Worm (Caenorhabditis elegans) whole organism, L4 larva: ENCODE data around the gene C16C10.4.

Experiments used
- F26F4.8 ChIP-seq: fragments of 200-800 bp; sonication (Bioruptor generic); conservative IDR thresholded peaks from 2 replicates; pipeline ENCODE4 v1.3.6; 2022; ENCODE audit warnings: missing genetic modification characterization, missing compliant biosample characterization
- F49E8.2 ChIP-seq: sonication (generic microtip); optimal IDR thresholded peaks from 2 replicates; lab custom pipeline; 2016; ENCODE audit warnings: missing compliant biosample characterization, mild to moderate bottlenecking, missing genetic modification characterization, borderline replicate concordance
- Y48G9A.11 ChIP-seq: fragments of 200-800 bp; sonication (Bioruptor generic); IDR thresholded peaks from 2 replicates; pipeline ENCODE4 v1.3.6; 2022; ENCODE audit warnings: missing genetic modification reagents, missing genetic modification characterization, missing compliant biosample characterization
- ZK337.2 ChIP-seq: fragments of 200-800 bp; sonication (Bioruptor generic); IDR thresholded peaks from 2 replicates; pipeline ENCODE4 v1.3.6; 2022; ENCODE audit warnings: missing genetic modification reagents, missing genetic modification characterization, missing compliant biosample characterization
- aha-1 ChIP-seq: fragments of 150-350 bp; peaks from one replicate; lab custom pipeline; 2014; ENCODE audit warnings: missing biosample characterization, missing genetic modification characterization
- aly-2 ChIP-seq: sonication (generic microtip); optimal IDR thresholded peaks from 2 replicates; lab custom pipeline; 2018; ENCODE audit warnings: missing biosample characterization, missing genetic modification characterization
- attf-4 ChIP-seq: sonication (generic microtip); optimal IDR thresholded peaks from 3 replicates; lab custom pipeline; 2017; ENCODE audit warnings: missing biosample characterization, missing genetic modification characterization
- ceh-28 ChIP-seq: fragments of 150-350 bp; optimal IDR thresholded peaks from 2 replicates; lab custom pipeline; 2014; ENCODE audit warnings: missing biosample characterization, missing genetic modification reagents, missing genetic modification characterization
- ceh-32 ChIP-seq: sonication (generic microtip); optimal IDR thresholded peaks from 2 replicates; lab custom pipeline; 2016; ENCODE audit warnings: mild to moderate bottlenecking, missing genetic modification characterization, missing compliant biosample characterization; ENCODE audit not compliant: poor library complexity
- ceh-62 ChIP-seq: sonication (generic microtip); optimal IDR thresholded peaks from 2 replicates; lab custom pipeline; 2017; ENCODE audit warnings: missing biosample characterization, missing genetic modification characterization
- ceh-82 ChIP-seq: sonication (generic microtip); optimal IDR thresholded peaks from 2 replicates; lab custom pipeline; 2017; ENCODE audit warnings: missing biosample characterization, missing genetic modification characterization
- cey-2 ChIP-seq: sonication (generic microtip); optimal IDR thresholded peaks from 3 replicates; lab custom pipeline; 2017; ENCODE audit warnings: missing genetic modification characterization, mild to moderate bottlenecking, missing compliant biosample characterization, antibody characterized with exemption, borderline replicate concordance; ENCODE audit not compliant: insufficient read depth
- daf-19 ChIP-seq: fragments of 200-800 bp; sonication (Bioruptor generic); conservative IDR thresholded peaks from 2 replicates; pipeline ENCODE4 v1.3.6; 2022; ENCODE audit warnings: missing genetic modification characterization, missing compliant biosample characterization
- dmd-6 ChIP-seq: fragments of 200-800 bp; sonication (Bioruptor generic); IDR thresholded peaks from 2 replicates; pipeline ENCODE4 v1.3.6; 2022; ENCODE audit warnings: missing genetic modification reagents, missing genetic modification characterization, missing compliant biosample characterization
- dmd-9 ChIP-seq: fragments of 200-800 bp; sonication (Bioruptor generic); IDR thresholded peaks from 2 replicates; pipeline ENCODE4 v1.3.6; 2022; ENCODE audit warnings: missing genetic modification reagents, missing genetic modification characterization, missing compliant biosample characterization
- hmg-1.1 ChIP-seq: fragments of 200-800 bp; sonication (Bioruptor generic); IDR thresholded peaks from 2 replicates; pipeline ENCODE4 v1.3.6; 2022; ENCODE audit warnings: missing genetic modification reagents, missing genetic modification characterization, missing compliant biosample characterization
- lin-38 ChIP-seq: fragments of 200-800 bp; sonication (Bioruptor generic); IDR thresholded peaks from 2 replicates; pipeline ENCODE4 v1.3.6; 2022; ENCODE audit warnings: missing genetic modification reagents, missing genetic modification characterization, missing compliant biosample characterization
- lir-3 ChIP-seq: sonication (generic microtip); optimal IDR thresholded peaks from 2 replicates; lab custom pipeline; 2016; ENCODE audit warnings: mild to moderate bottlenecking, missing genetic modification characterization, missing compliant biosample characterization
- lsy-2 ChIP-seq, 2 experiments: fragments of 150-350 bp in 1 of 2; sonication (generic microtip) in 1 of 2; optimal IDR thresholded peaks; 2 replicates each; lab custom pipeline; 2014 to 2017; ENCODE audit warnings: missing biosample characterization in 2 of 2, missing genetic modification characterization in 2 of 2
- madf-9 ChIP-seq: fragments of 200-800 bp; sonication (Bioruptor generic); conservative IDR thresholded peaks from 2 replicates; pipeline ENCODE4 v1.3.6; 2022; ENCODE audit warnings: missing genetic modification reagents, missing genetic modification characterization, missing compliant biosample characterization
- mdl-1 ChIP-seq, 2 experiments: fragments of 150-350 bp in 1 of 2; sonication (generic microtip) in 1 of 2; optimal IDR thresholded peaks; 2 replicates each; lab custom pipeline; 2014 to 2017; ENCODE audit warnings: missing biosample characterization in 2 of 2, missing genetic modification characterization in 2 of 2
- mdt-29 ChIP-seq: fragments of 200-800 bp; sonication (Bioruptor generic); IDR thresholded peaks from 2 replicates; pipeline ENCODE4 v1.3.6; 2022; ENCODE audit warnings: missing genetic modification reagents, missing genetic modification characterization, missing compliant biosample characterization
- nhr-11 ChIP-seq: fragments of 150-350 bp; optimal IDR thresholded peaks from 2 replicates; lab custom pipeline; 2014; ENCODE audit warnings: missing biosample characterization, missing genetic modification characterization
- nhr-25 ChIP-seq: sonication (generic microtip); optimal IDR thresholded peaks from 2 replicates; lab custom pipeline; 2017; ENCODE audit warnings: missing genetic modification characterization, mild to moderate bottlenecking, missing compliant biosample characterization, antibody characterized with exemption, moderate library complexity, borderline replicate concordance; ENCODE audit not compliant: insufficient read depth
- nhr-41 ChIP-seq: fragments of 200-800 bp; sonication (Bioruptor generic); IDR thresholded peaks from 2 replicates; pipeline ENCODE4 v1.3.6; 2022; ENCODE audit warnings: missing genetic modification reagents, missing genetic modification characterization, missing compliant biosample characterization
- saeg-2 ChIP-seq: fragments of 200-800 bp; sonication (Bioruptor generic); IDR thresholded peaks from 2 replicates; pipeline ENCODE4 v1.3.6; 2022; ENCODE audit warnings: missing genetic modification reagents, missing genetic modification characterization, missing compliant biosample characterization
- set-16 ChIP-seq: fragments of 200-800 bp; sonication (Bioruptor generic); IDR thresholded peaks from 2 replicates; pipeline ENCODE4 v1.3.6; 2022; ENCODE audit warnings: missing genetic modification reagents, missing genetic modification characterization, missing compliant biosample characterization
- snpc-4 ChIP-seq: fragments of 150-350 bp; optimal IDR thresholded peaks from 2 replicates; lab custom pipeline; 2014; ENCODE audit warnings: missing biosample characterization, missing genetic modification characterization
- unc-130 ChIP-seq: sonication (generic microtip); optimal IDR thresholded peaks from 2 replicates; lab custom pipeline; 2016; ENCODE audit warnings: missing genetic modification reagents, missing genetic modification characterization, missing compliant biosample characterization
- zfp-2 ChIP-seq: sonication (generic microtip); optimal IDR thresholded peaks from 2 replicates; lab custom pipeline; 2016; ENCODE audit warnings: mild to moderate bottlenecking, missing genetic modification characterization, missing compliant biosample characterization
- ztf-11 ChIP-seq: fragments of 150-350 bp; optimal IDR thresholded peaks from 2 replicates; lab custom pipeline; 2014; ENCODE audit warnings: missing biosample characterization, missing genetic modification characterization
- ztf-7 ChIP-seq: fragments of 150-350 bp; optimal IDR thresholded peaks from 2 replicates; lab custom pipeline; 2014; ENCODE audit warnings: missing biosample characterization, missing genetic modification characterization

Gene C16C10.4

DNA sequence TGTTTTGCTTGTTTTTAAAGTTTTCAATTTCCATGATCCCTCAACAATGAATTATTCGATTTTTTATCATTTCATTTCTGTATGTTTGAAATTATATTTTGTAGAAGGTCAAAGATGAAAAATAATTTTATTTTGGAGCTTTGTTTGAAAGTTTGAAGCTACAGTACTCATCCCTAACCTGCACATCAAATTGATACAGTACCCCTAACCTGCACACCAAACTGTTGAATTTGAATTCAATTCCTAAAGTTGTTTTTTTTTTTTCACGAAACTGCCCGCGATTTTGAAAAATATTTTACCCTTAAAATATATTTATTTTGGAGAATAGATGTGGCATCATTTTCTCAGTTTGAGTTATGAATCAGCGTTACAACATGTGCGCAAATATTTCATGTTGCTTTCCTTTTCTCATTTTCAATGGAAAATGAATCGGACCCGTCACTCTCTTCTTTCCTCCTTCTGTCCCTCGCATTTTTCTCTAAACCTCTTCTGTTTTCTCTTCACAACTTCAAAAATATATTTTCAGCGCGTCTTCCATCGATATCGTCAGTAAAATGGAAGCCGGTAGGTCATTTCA is 34.7 kb downstream of the C16C10.4 start, which contains the start of gene R74.8:
Gene R74.8, plus strand, starts transcription at position 527 of the 577 bp plus-strand sequence.
- TF ChIP-seq Y48G9A.11 (peak; percentile 79), ceh-32 (tag; lab: Kevin White, UChicago) (no peak), lsy-2 (tag; optimal IDR thresholded peaks at IDR 0.05; lab: Kevin White, UChicago) (peak in 1 of 2 experiments; percentile 79), F49E8.2 (tag; lab: Kevin White, UChicago) (peak; percentile 19), lin-38 (GFP tag; lab: Robert Waterston, UW) (peak; percentile 25), ceh-82 (tag; lab: Kevin White, UChicago) (no peak), unc-130 (GFP tag; lab: Kevin White, UChicago) (peak; percentile 67), saeg-2 (GFP tag; lab: Robert Waterston, UW) (no peak)

ce11 chrIII:4208210-4208609 is 37.1 kb downstream of the C16C10.4 start:
- TF ChIP-seq daf-19 (no peak), ceh-32 (tag; lab: Kevin White, UChicago) (no peak), mdt-29 (GFP tag; lab: Robert Waterston, UW) (no peak), Y48G9A.11 (0 out of 2 replicates have a peak, but pooled peaks have one; percentile 18)

DNA sequence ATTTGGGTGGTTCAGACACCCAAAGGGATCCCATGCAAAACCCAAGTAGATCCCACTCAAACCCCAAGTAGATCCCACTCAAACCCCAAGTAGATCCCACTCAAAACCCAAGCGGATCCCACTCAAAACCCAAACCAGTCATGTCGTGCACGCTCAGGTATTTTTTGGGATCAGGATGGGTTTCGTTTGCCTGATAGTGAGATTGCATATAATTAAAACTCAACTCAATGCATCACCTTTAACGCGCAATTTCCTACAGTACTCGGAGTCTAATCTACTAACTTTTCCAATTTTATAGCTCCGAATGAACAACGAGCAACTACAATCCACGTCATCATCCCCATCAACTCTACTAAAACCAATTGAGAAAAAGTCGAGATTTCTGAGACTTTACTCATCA is 38.1 kb downstream of the C16C10.4 start, which contains the start of gene phlp-2:
Gene phlp-2, plus strand, starts transcription at position 301 of the 400 bp plus-strand sequence.
- no peak for TF ChIP-seq attf-4
- TF ChIP-seq F26F4.8 (GFP tag; lab: Robert Waterston, UW): no peak
- TF ChIP-seq nhr-41 (GFP tag; lab: Robert Waterston, UW): no peak
- TF ChIP-seq dmd-6: no peak
- no peak for TF ChIP-seq dmd-9 (GFP tag; lab: Robert Waterston, UW)
- TF ChIP-seq ztf-11 (tag; lab: Kevin White, UChicago): no peak
- TF ChIP-seq ceh-32 (tag; lab: Kevin White, UChicago): no peak
- TF ChIP-seq nhr-25 (tag; lab: Kevin White, UChicago): no peak
- no peak for TF ChIP-seq nhr-11 (tag; lab: Kevin White, UChicago)
- no peak for TF ChIP-seq aly-2
- TF ChIP-seq ZK337.2: no peak
- TF ChIP-seq ceh-28 (tag; lab: Kevin White, UChicago): no peak
- no peak for TF ChIP-seq F49E8.2 (tag; lab: Kevin White, UChicago)
- TF ChIP-seq snpc-4: no peak
- no peak for TF ChIP-seq cey-2 (tag; lab: Kevin White, UChicago)

ce11 chrIII:4210661-4211060 is 39.5 kb downstream of the C16C10.4 start:
- TF ChIP-seq ztf-7: no peak
- no peak for TF ChIP-seq zfp-2
- no peak for TF ChIP-seq ceh-62 (tag; lab: Kevin White, UChicago)

DNA sequence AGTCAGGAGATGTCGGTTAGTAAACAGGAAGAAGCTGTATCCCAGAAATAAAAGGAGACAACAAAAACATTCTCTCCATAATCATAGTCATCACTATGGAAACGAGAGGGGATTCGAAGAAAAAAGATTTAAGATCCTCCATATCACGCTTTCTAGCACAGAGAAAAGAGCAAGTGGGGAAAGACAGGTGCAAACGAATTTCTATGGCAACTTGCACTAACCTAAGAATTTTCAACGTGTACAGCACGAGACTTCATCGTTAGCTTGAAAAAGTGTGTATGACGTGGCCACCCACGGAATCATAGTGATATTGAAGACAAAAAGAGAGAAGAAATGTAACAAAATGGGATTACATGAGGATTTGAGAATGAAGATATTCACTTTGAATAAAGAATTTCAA is 49.7 kb downstream of the C16C10.4 start:
- no peak for TF ChIP-seq madf-9
- TF ChIP-seq nhr-11 (tag; lab: Kevin White, UChicago): peak; percentile 50
- TF ChIP-seq, all 104 proteins: peak for 1

- peak; percentile 64 for TF ChIP-seq hmg-1.1 (GFP tag; lab: Robert Waterston, UW)
- TF ChIP-seq lir-3: no peak
- no peak for TF ChIP-seq set-16 (GFP tag; lab: Robert Waterston, UW)
- TF ChIP-seq mdl-1 (tag; optimal IDR thresholded peaks at IDR 0.05; lab: Kevin White, UChicago): no peak
- peak; percentile 91 for TF ChIP-seq aha-1 (tag; lab: Kevin White, UChicago)
Observed at ce11 chrIII:4221527-4221926, 50.4 kb downstream of the C16C10.4 start.
